Worm (Caenorhabditis elegans) whole organism, L4 larva: ENCODE results near the gene F28H6.6.

ENCODE experiments used
- egl-27 ChIP-seq: sonication (generic microtip); optimal IDR thresholded peaks from 3 replicates; lab custom pipeline; 2017; ENCODE audit warnings: missing biosample characterization, missing genetic modification reagents, missing genetic modification characterization
- zag-1 ChIP-seq: fragments of 150-350 bp; optimal IDR thresholded peaks from 2 replicates; lab custom pipeline; 2014; ENCODE audit warnings: missing biosample characterization, missing genetic modification characterization

ce11 chrX:14164234-14164633, 38.6 kb upstream of the F28H6.6 start, which contains the start of gene vha-20:
- TF ChIP-seq egl-27 (no peak), zag-1 (no peak)
